Fruit fly (Drosophila melanogaster): ENCODE data around the gene yata.

yata gene

DNA sequence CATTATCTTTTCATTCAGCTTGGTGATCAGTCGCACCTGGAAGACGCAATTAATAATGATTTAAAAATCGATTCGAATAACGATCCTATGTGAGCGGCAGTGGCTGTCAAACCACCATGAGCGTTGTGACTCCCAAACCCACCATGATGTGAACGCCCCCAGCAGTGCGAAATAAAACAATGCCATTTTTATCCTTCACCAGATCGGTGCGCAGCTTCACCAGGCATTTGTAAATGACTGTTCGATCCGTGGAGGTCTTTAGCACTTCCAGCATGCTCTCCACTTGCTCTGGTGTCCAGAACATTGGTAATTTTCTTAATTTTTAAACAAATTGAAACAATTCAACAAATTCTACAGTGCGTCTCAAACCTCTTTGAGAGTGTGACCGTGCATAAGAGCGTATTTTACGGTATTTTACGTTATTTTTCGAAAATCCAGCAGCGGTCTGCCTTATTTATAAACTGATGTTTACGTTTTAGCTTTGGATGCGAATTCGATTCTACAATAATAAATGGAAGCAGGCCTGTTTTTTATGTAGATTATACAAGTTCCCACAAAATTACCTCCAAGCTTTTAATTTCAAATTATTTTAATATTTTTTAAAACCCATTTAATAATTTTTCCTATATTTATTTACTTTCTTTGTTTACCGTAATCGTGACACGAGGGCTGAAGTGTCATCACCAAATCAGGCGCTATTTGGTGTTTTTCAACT lies 50.1 kb downstream of the yata start, which contains the start of the genes Rnb and Drice (continued):
- TF ChIP-seq sug (tag; optimal IDR thresholded peaks at IDR 0.05): peak; percentile 97
- no peak for TF ChIP-seq CG6175 (GFP tag; IDR thresholded peaks at IDR 0.05)
- TF ChIP-seq CG31224 (GFP tag; IDR thresholded peaks at IDR 0.05): peak; percentile 43; the same call in 1 of the 2 replicates
- TF ChIP-seq CG4707 (GFP tag; optimal IDR thresholded peaks at IDR 0.05): no peak
- no peak for TF ChIP-seq crol (GFP tag; IDR thresholded peaks at IDR 0.05)
- TF ChIP-seq CG30431 (GFP tag; optimal IDR thresholded peaks at IDR 0.05): no peak
- TF ChIP-seq stc (GFP tag; IDR thresholded peaks at IDR 0.05): no peak
- TF ChIP-seq sc (optimal IDR thresholded peaks at IDR 0.05): no peak
- TF ChIP-seq sc (GFP tag; optimal IDR thresholded peaks at IDR 0.05): no peak
- no peak for TF ChIP-seq CG15073 (GFP tag; optimal IDR thresholded peaks at IDR 0.05)
- TF ChIP-seq Kr (GFP tag; optimal IDR thresholded peaks at IDR 0.05): no peak
- TF ChIP-seq hb (GFP tag; IDR thresholded peaks at IDR 0.05; ENCODE audit: partially characterized antibody): no peak
- peak; percentile 32 for TF ChIP-seq CG34376 (GFP tag; optimal IDR thresholded peaks at IDR 0.05)
- TF ChIP-seq fu2 (GFP tag; optimal IDR thresholded peaks at IDR 0.05): no peak
- peak; percentile 41 for TF ChIP-seq Hr3 (GFP tag; optimal IDR thresholded peaks at IDR 0.05)
- no peak for TF ChIP-seq nerfin-1 (tag; optimal IDR thresholded peaks at IDR 0.05)
- peak; percentile 18 for TF ChIP-seq zfh2 (GFP tag; optimal IDR thresholded peaks at IDR 0.05)
- peak; percentile 18 for TF ChIP-seq bab2 (GFP tag; optimal IDR thresholded peaks at IDR 0.05)
- TF ChIP-seq bowl (GFP tag; IDR thresholded peaks at IDR 0.05): no peak
- peak; percentile 55 for TF ChIP-seq CG2120 (GFP tag; optimal IDR thresholded peaks at IDR 0.05)
- TF ChIP-seq CG15479 (GFP tag; optimal IDR thresholded peaks at IDR 0.05): no peak
- no peak for TF ChIP-seq aop (GFP tag; IDR thresholded peaks at IDR 0.05)
- TF ChIP-seq CG12769 (tag; optimal IDR thresholded peaks at IDR 0.05): no peak
- TF ChIP-seq CG16813 (GFP tag; IDR thresholded peaks at IDR 0.05; ENCODE audit: partially characterized antibody): peak; percentile 71
- TF ChIP-seq trem (tag; optimal IDR thresholded peaks at IDR 0.05): peak; percentile 45
- TF ChIP-seq gro (GFP tag; optimal IDR thresholded peaks at IDR 0.05): no peak
- no peak for TF ChIP-seq Mrtf (GFP tag; IDR thresholded peaks at IDR 0.05)
- no peak for TF ChIP-seq CG4360 (GFP tag; IDR thresholded peaks at IDR 0.05)
- TF ChIP-seq CG15011 (GFP tag; optimal IDR thresholded peaks at IDR 0.05): no peak
- no peak for TF ChIP-seq Side (GFP tag; optimal IDR thresholded peaks at IDR 0.05)
- TF ChIP-seq insv (GFP tag; optimal IDR thresholded peaks at IDR 0.05): peak in 1 of 2 experiments; percentile 10
- TF ChIP-seq Ets65A (GFP tag): no peak
- peak; percentile 63 for TF ChIP-seq CG1233 (GFP tag; optimal IDR thresholded peaks at IDR 0.05)
- peak; percentile 26 for TF ChIP-seq Spps (tag; optimal IDR thresholded peaks at IDR 0.05)
- no peak for TF ChIP-seq repo (GFP tag; optimal IDR thresholded peaks at IDR 0.05)
- TF ChIP-seq CG3995 (GFP tag; optimal IDR thresholded peaks at IDR 0.05): no peak
- TF ChIP-seq CG15514 (GFP tag; optimal IDR thresholded peaks at IDR 0.05): peak; percentile 31
- peak; percentile 10; the same call in 1 of the 2 replicates for TF ChIP-seq ttk (GFP tag; IDR thresholded peaks at IDR 0.05)
- TF ChIP-seq CG33213 (GFP tag; optimal IDR thresholded peaks at IDR 0.05): no peak
- no peak for TF ChIP-seq PHDP (tag; optimal IDR thresholded peaks at IDR 0.05)
- TF ChIP-seq CG18476 (GFP tag; optimal IDR thresholded peaks at IDR 0.05): no peak
- TF ChIP-seq danr (GFP tag; IDR thresholded peaks at IDR 0.05): no peak
- TF ChIP-seq CG10959 (GFP tag; IDR thresholded peaks at IDR 0.05): 0 out of 2 replicates have a peak, but pooled peaks have one; percentile 6
- TF ChIP-seq CG11560 (tag; IDR thresholded peaks at IDR 0.05): no peak
- TF ChIP-seq Dll (GFP tag; IDR thresholded peaks at IDR 0.05; ENCODE audit: partially characterized antibody): peak; percentile 86
- peak; percentile 46 for TF ChIP-seq zen (tag; optimal IDR thresholded peaks at IDR 0.05)
- no peak for TF ChIP-seq odd (GFP tag; optimal IDR thresholded peaks at IDR 0.05)
- no peak for TF ChIP-seq C15 (GFP tag; IDR thresholded peaks at IDR 0.05)
- TF ChIP-seq CG13123 (GFP tag; optimal IDR thresholded peaks at IDR 0.05): peak; percentile 43
- no peak for TF ChIP-seq CG12744 (GFP tag; optimal IDR thresholded peaks at IDR 0.05)
- TF ChIP-seq pho (GFP tag; optimal IDR thresholded peaks at IDR 0.05): peak; percentile 23

All from whole organism, embryonic.